In genomic region chrX:16308310-16308918, dm6 we compare ENCODE assay signal across 4 fruit fly cellular contexts.
TF ChIP-seq lines count a peak whose summit lies in the region.

Gene Had1 (minus strand): TSS chrX:16308667.

- TF ChIP-seq CTCF in whole organism, embryonic (GFP tag; optimal IDR thresholded peaks at IDR 0.05; lab: Kevin White, UChicago), result no peak

TF ChIP-seq in whole organism, embryonic, 481 proteins besides CTCF, POLR2A, EP300 and RAD21 (continues in another document):
- TF ChIP-seq cwo (GFP tag; optimal IDR thresholded peaks at IDR 0.05; lab: Kevin White, UChicago) (peak; percentile 16), E2f1 (GFP tag; IDR thresholded peaks at IDR 0.05; lab: Robert Waterston, UW) (no peak), sug (tag; optimal IDR thresholded peaks at IDR 0.05; lab: Kevin White, UChicago) (peak; percentile 85), CG30431 (GFP tag; optimal IDR thresholded peaks at IDR 0.05; lab: Kevin White, UChicago) (no peak), Atf-2 (GFP tag; optimal IDR thresholded peaks at IDR 0.05; lab: Kevin White, UChicago) (no peak), CG8290 (GFP tag; optimal IDR thresholded peaks at IDR 0.05; lab: Kevin White, UChicago) (no peak), CG8290 (tag; optimal IDR thresholded peaks at IDR 0.05; lab: Kevin White, UChicago) (no peak), CG7357 (GFP tag; IDR thresholded peaks at IDR 0.05; lab: Robert Waterston, UW) (no peak), Sin3A (optimal IDR thresholded peaks at IDR 0.05; lab: Kevin White, UChicago) (no peak), jumu (GFP tag; optimal IDR thresholded peaks at IDR 0.05; lab: Kevin White, UChicago) (no peak), Adf1 (GFP tag; IDR thresholded peaks at IDR 0.05; lab: Robert Waterston, UW) (no peak; the same call in 1 of the 2 replicates), row (GFP tag; IDR thresholded peaks at IDR 0.05; lab: Robert Waterston, UW) (peak; percentile 34; the same call in 2 of the 3 replicates), pan (optimal IDR thresholded peaks at IDR 0.05; lab: Kevin White, UChicago) (no peak), pan (GFP tag; optimal IDR thresholded peaks at IDR 0.05 in 1 of 2, IDR thresholded peaks at IDR 0.05 in 1 of 2) (peak in 1 of 2 experiments; percentile 16), CG18262 (tag; optimal IDR thresholded peaks at IDR 0.05; lab: Kevin White, UChicago) (peak; percentile 57), Opbp (GFP tag; IDR thresholded peaks at IDR 0.05; lab: Robert Waterston, UW; ENCODE audit: partially characterized antibody) (0 out of 3 replicates have a peak, but pooled peaks have one; percentile 5), Hr78 (GFP tag; optimal IDR thresholded peaks at IDR 0.05; lab: Kevin White, UChicago) (peak in 1 of 2 experiments; percentile 75), Dref (GFP tag; IDR thresholded peaks at IDR 0.05; lab: Robert Waterston, UW) (no peak), seq (GFP tag; IDR thresholded peaks at IDR 0.05; lab: Robert Waterston, UW) (no peak), CG10543 (GFP tag; optimal IDR thresholded peaks at IDR 0.05; lab: Kevin White, UChicago) (peak; percentile 71), Mrtf (GFP tag; IDR thresholded peaks at IDR 0.05; lab: Robert Waterston, UW) (no peak), exex (tag; optimal IDR thresholded peaks at IDR 0.05; lab: Kevin White, UChicago) (peak; percentile 77)

TF ChIP-seq in whole organism, prepupa, 60 proteins besides CTCF, POLR2A, EP300 and RAD21:
- no peak for TF ChIP-seq CG3032 (tag; optimal IDR thresholded peaks at IDR 0.05; lab: Kevin White, UChicago)
- peak; percentile 81 for TF ChIP-seq svp (GFP tag; lab: Kevin White, UChicago)
- TF ChIP-seq Eip78C (GFP tag; lab: Kevin White, UChicago), result peak; percentile 8
- no peak for TF ChIP-seq CG8632 (GFP tag; optimal IDR thresholded peaks at IDR 0.05; lab: Kevin White, UChicago)
TF ChIP-seq in whole organism, prepupa: peak in this region for 2.

TF ChIP-seq in whole organism, pupa, 21 proteins besides CTCF, POLR2A, EP300 and RAD21:
- no peak for TF ChIP-seq CG8159 (tag; optimal IDR thresholded peaks at IDR 0.05; lab: Kevin White, UChicago)
- no peak for TF ChIP-seq Snoo (tag; optimal IDR thresholded peaks at IDR 0.05; lab: Kevin White, UChicago)
- no peak for TF ChIP-seq EcR (GFP tag; optimal IDR thresholded peaks at IDR 0.05; lab: Kevin White, UChicago)
- 0 out of 3 replicates have a peak, but pooled peaks have one; percentile 7 for TF ChIP-seq CG4496 (GFP tag; IDR thresholded peaks at IDR 0.05; lab: Robert Waterston, UW)
- no peak for TF ChIP-seq CG12605 (GFP tag; IDR thresholded peaks at IDR 0.05; lab: Robert Waterston, UW)
- no peak for TF ChIP-seq CG14655 (GFP tag; optimal IDR thresholded peaks at IDR 0.05; lab: Kevin White, UChicago)

TF ChIP-seq in whole organism, wandering third instar larva, 38 proteins besides CTCF, POLR2A, EP300 and RAD21:
- TF ChIP-seq woc (GFP tag; optimal IDR thresholded peaks at IDR 0.05; lab: Kevin White, UChicago) (peak; percentile 46), h (GFP tag; optimal IDR thresholded peaks at IDR 0.05; lab: Kevin White, UChicago) (no peak), Myc (optimal IDR thresholded peaks at IDR 0.05; lab: Kevin White, UChicago) (peak; percentile 39), Hr78 (GFP tag; optimal IDR thresholded peaks at IDR 0.05; lab: Kevin White, UChicago) (no peak), Rel (GFP tag; optimal IDR thresholded peaks at IDR 0.05; lab: Kevin White, UChicago) (no peak), Rel (tag; optimal IDR thresholded peaks at IDR 0.05; lab: Kevin White, UChicago) (peak; percentile 4), Dif (GFP tag; optimal IDR thresholded peaks at IDR 0.05; lab: Kevin White, UChicago; ENCODE audit: partially characterized antibody) (peak; percentile 71)
